Fruit fly (Drosophila melanogaster): ENCODE data around the gene Dbct.

Gene Dbct

DNA sequence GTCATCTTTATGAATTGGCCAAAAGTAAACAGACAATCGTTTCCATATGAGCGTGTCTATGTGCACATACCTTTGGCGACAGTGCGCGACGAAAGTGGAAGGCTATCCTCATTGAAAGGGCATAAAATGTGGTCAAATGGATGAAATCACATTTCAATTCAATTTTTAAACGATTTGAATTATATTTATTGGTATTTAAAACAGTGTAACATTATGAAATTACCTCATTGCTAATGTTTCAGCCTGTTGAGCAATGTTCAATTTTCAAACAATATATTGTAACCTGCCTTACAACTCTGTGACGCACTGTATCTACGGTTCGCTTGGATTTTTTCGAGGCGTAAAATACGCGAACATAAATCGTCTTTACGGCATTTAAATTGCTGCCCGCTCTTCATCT lies 34.2 kb downstream of the Dbct start (continued):
- TF ChIP-seq CG12071 (GFP tag; optimal IDR thresholded peaks at IDR 0.05) (peak; percentile 21), luna (GFP tag; optimal IDR thresholded peaks at IDR 0.05) (no peak), CG7745 (tag; optimal IDR thresholded peaks at IDR 0.05) (no peak), unpg (GFP tag; optimal IDR thresholded peaks at IDR 0.05) (peak; percentile 41), CG15514 (GFP tag; optimal IDR thresholded peaks at IDR 0.05) (peak; percentile 38), ind (GFP tag; optimal IDR thresholded peaks at IDR 0.05) (peak; percentile 33), CG10147 (GFP tag; optimal IDR thresholded peaks at IDR 0.05) (peak; percentile 71), zfh1 (GFP tag; IDR thresholded peaks at IDR 0.05) (no peak), D (optimal IDR thresholded peaks at IDR 0.05) (no peak), D (GFP tag; optimal IDR thresholded peaks at IDR 0.05) (no peak), Nf-YA (GFP tag; IDR thresholded peaks at IDR 0.05) (no peak), prd (optimal IDR thresholded peaks at IDR 0.05) (no peak), prd (GFP tag; IDR thresholded peaks at IDR 0.05) (peak; percentile 47; the same call in 1 of the 3 replicates), sens-2 (GFP tag; IDR thresholded peaks at IDR 0.05) (no peak), zf30C (GFP tag; optimal IDR thresholded peaks at IDR 0.05) (no peak), Adf1 (GFP tag; IDR thresholded peaks at IDR 0.05) (0 out of 2 replicates have a peak, but pooled peaks have one; percentile 26), CG10565 (GFP tag; optimal IDR thresholded peaks at IDR 0.05) (no peak), Bdp1 (GFP tag; optimal IDR thresholded peaks at IDR 0.05) (no peak), CG2875 (GFP tag; optimal IDR thresholded peaks at IDR 0.05) (no peak), Taf1 (GFP tag; IDR thresholded peaks at IDR 0.05) (no peak; the same call in 1 of the 2 replicates), CG17912 (GFP tag; optimal IDR thresholded peaks at IDR 0.05) (no peak), lola (GFP tag; optimal IDR thresholded peaks at IDR 0.05) (no peak), Ets65A (GFP tag) (no peak), CG7556 (GFP tag; optimal IDR thresholded peaks at IDR 0.05) (peak; percentile 22), mirr (GFP tag; optimal IDR thresholded peaks at IDR 0.05) (no peak), Mes4 (GFP tag; optimal IDR thresholded peaks at IDR 0.05) (no peak), CG42726 (GFP tag; IDR thresholded peaks at IDR 0.05; ENCODE audit: partially characterized antibody) (no peak), nerfin-1 (tag; optimal IDR thresholded peaks at IDR 0.05) (no peak), CG10321 (GFP tag; IDR thresholded peaks at IDR 0.05) (no peak), Mad (GFP tag; optimal IDR thresholded peaks at IDR 0.05) (no peak), dan (GFP tag; IDR thresholded peaks at IDR 0.05) (no peak), kni (GFP tag; optimal IDR thresholded peaks at IDR 0.05) (no peak), Gug (GFP tag; IDR thresholded peaks at IDR 0.05) (peak; percentile 17; the same call in 1 of the 4 replicates), Trl (optimal IDR thresholded peaks at IDR 0.05) (no peak), Trl (GFP tag; optimal IDR thresholded peaks at IDR 0.05) (no peak), CG8944 (GFP tag; optimal IDR thresholded peaks at IDR 0.05) (no peak), fd102C (GFP tag; optimal IDR thresholded peaks at IDR 0.05) (no peak)

DNA sequence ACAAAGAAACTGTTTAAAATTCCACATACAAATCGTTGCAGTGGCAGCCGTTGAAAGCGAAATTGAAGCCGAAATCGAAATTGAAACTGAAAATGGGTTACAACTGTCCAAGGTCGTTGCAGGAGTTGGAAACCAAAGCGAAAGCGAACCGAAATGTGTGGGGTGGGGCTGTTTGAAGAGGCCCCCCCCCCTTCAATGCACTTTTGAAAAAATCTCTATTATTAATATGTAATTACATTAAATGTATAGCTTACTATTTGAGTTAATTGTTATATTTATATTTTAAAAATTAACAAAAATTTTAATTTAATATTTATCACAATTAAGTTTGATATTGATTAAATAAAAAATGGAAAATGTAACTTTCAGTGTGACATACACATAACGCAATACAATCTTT lies 35.8 kb downstream of the Dbct start:
- TF ChIP-seq D19A (tag; optimal IDR thresholded peaks at IDR 0.05): peak; percentile 41
- TF ChIP-seq nmo (GFP tag; optimal IDR thresholded peaks at IDR 0.05): peak; percentile 33
- TF ChIP-seq E2f2 (GFP tag; IDR thresholded peaks at IDR 0.05): peak; percentile 26; the same call in 1 of the 2 replicates
- TF ChIP-seq fd96Cb (tag; optimal IDR thresholded peaks at IDR 0.05): peak; percentile 17
- TF ChIP-seq Pdp1 (GFP tag; optimal IDR thresholded peaks at IDR 0.05): no peak
- peak; percentile 62 for TF ChIP-seq CG13424 (tag; optimal IDR thresholded peaks at IDR 0.05)
- no peak for TF ChIP-seq hkb (optimal IDR thresholded peaks at IDR 0.05)
- TF ChIP-seq hkb (GFP tag; IDR thresholded peaks at IDR 0.05): peak; percentile 48; the same call in 1 of the 2 replicates
- TF ChIP-seq Oli (tag; optimal IDR thresholded peaks at IDR 0.05): peak; percentile 45
- TF ChIP-seq sima (GFP tag; optimal IDR thresholded peaks at IDR 0.05): no peak
- TF ChIP-seq gem (tag; optimal IDR thresholded peaks at IDR 0.05): peak; percentile 57
- TF ChIP-seq CG8924 (tag; optimal IDR thresholded peaks at IDR 0.05): peak; percentile 52
- no peak for TF ChIP-seq PHDP (tag; optimal IDR thresholded peaks at IDR 0.05)
- peak; percentile 16 for TF ChIP-seq unpg (GFP tag; optimal IDR thresholded peaks at IDR 0.05)
- TF ChIP-seq CG18476 (GFP tag; optimal IDR thresholded peaks at IDR 0.05): no peak
- peak; percentile 47 for TF ChIP-seq CG15269 (tag; optimal IDR thresholded peaks at IDR 0.05)
- peak; percentile 50 for TF ChIP-seq CG17359 (tag; optimal IDR thresholded peaks at IDR 0.05)

Data from whole organism, embryonic.